Fruit fly (Drosophila melanogaster): Measurements from ENCODE around the gene Vps15.

The Vps15 gene

dm6 chr3R:9229075-9229835 lies 16.4 kb downstream of the Vps15 start:
- TF ChIP-seq Dll (optimal IDR thresholded peaks at IDR 0.05) = peak; percentile 54
- peak; percentile 18 to 84 for TF ChIP-seq EcR (GFP tag; optimal IDR thresholded peaks at IDR 0.05)
- peak; percentile 35 for TF ChIP-seq psq (optimal IDR thresholded peaks at IDR 0.05)
- TF ChIP-seq pan (optimal IDR thresholded peaks at IDR 0.05) = no peak
- TF ChIP-seq CG8478 (optimal IDR thresholded peaks at IDR 0.05) = no peak
- no peak for TF ChIP-seq usp (GFP tag; optimal IDR thresholded peaks at IDR 0.05)

- TF ChIP-seq EcR (GFP tag; optimal IDR thresholded peaks at IDR 0.05) = no peak
- no peak for TF ChIP-seq psq (optimal IDR thresholded peaks at IDR 0.05)
- no peak for TF ChIP-seq pan (optimal IDR thresholded peaks at IDR 0.05)
- no peak for TF ChIP-seq usp (GFP tag; optimal IDR thresholded peaks at IDR 0.05)
- TF ChIP-seq CG8478 (optimal IDR thresholded peaks at IDR 0.05) = no peak
- no peak for TF ChIP-seq Dll (optimal IDR thresholded peaks at IDR 0.05)
These were observed 17.7 kb downstream of the Vps15 start for dm6 chr3R:9227944-9228343.

dm6 chr3R:9227330-9227729 lies 18.3 kb downstream of the Vps15 start:
- TF ChIP-seq Dll (optimal IDR thresholded peaks at IDR 0.05) = no peak
- no peak for TF ChIP-seq EcR (GFP tag; optimal IDR thresholded peaks at IDR 0.05)
- no peak for TF ChIP-seq usp (GFP tag; optimal IDR thresholded peaks at IDR 0.05)
- TF ChIP-seq pan (optimal IDR thresholded peaks at IDR 0.05) = no peak
- no peak for TF ChIP-seq psq (optimal IDR thresholded peaks at IDR 0.05)
- TF ChIP-seq CG8478 (optimal IDR thresholded peaks at IDR 0.05) = no peak

dm6 chr3R:9226701-9227313 lies 18.9 kb downstream of the Vps15 start:
- TF ChIP-seq pan (optimal IDR thresholded peaks at IDR 0.05) = no peak
- no peak for TF ChIP-seq psq (optimal IDR thresholded peaks at IDR 0.05)
- no peak for TF ChIP-seq usp (GFP tag; optimal IDR thresholded peaks at IDR 0.05)
- peak; percentile 79 for TF ChIP-seq Dll (optimal IDR thresholded peaks at IDR 0.05)
- peak; percentile 13 for TF ChIP-seq CG8478 (optimal IDR thresholded peaks at IDR 0.05)
- TF ChIP-seq EcR (GFP tag; optimal IDR thresholded peaks at IDR 0.05) = no peak

- no peak for TF ChIP-seq Dll (optimal IDR thresholded peaks at IDR 0.05)
- no peak for TF ChIP-seq pan (optimal IDR thresholded peaks at IDR 0.05)
These were observed 19.5 kb downstream of the Vps15 start for dm6 chr3R:9226146-9226545.

- TF ChIP-seq psq (optimal IDR thresholded peaks at IDR 0.05) (no peak), Dll (optimal IDR thresholded peaks at IDR 0.05) (no peak), CG8478 (optimal IDR thresholded peaks at IDR 0.05) (no peak), pan (optimal IDR thresholded peaks at IDR 0.05) (no peak), usp (GFP tag; optimal IDR thresholded peaks at IDR 0.05) (no peak), EcR (GFP tag; optimal IDR thresholded peaks at IDR 0.05) (no peak)
These were observed 20.9 kb downstream of the Vps15 start for dm6 chr3R:9224807-9225206.

- TF ChIP-seq CG8478 (optimal IDR thresholded peaks at IDR 0.05) = no peak
- TF ChIP-seq psq (optimal IDR thresholded peaks at IDR 0.05) = no peak
- no peak for TF ChIP-seq Dll (optimal IDR thresholded peaks at IDR 0.05)
- no peak for TF ChIP-seq pan (optimal IDR thresholded peaks at IDR 0.05)
- TF ChIP-seq usp (GFP tag; optimal IDR thresholded peaks at IDR 0.05) = no peak
- TF ChIP-seq EcR (GFP tag; optimal IDR thresholded peaks at IDR 0.05) = no peak
These were observed 23.3 kb downstream of the Vps15 start for dm6 chr3R:9222355-9222754.

dm6 chr3R:9220064-9220864 lies 25.4 kb downstream of the Vps15 start:
- no peak for TF ChIP-seq psq (optimal IDR thresholded peaks at IDR 0.05)
- TF ChIP-seq usp (GFP tag; optimal IDR thresholded peaks at IDR 0.05) = no peak
- TF ChIP-seq pan (optimal IDR thresholded peaks at IDR 0.05) = no peak
- TF ChIP-seq EcR (GFP tag; optimal IDR thresholded peaks at IDR 0.05) = no peak
- TF ChIP-seq CG8478 (optimal IDR thresholded peaks at IDR 0.05) = no peak
- no peak for TF ChIP-seq Dll (optimal IDR thresholded peaks at IDR 0.05)

dm6 chr3R:9217607-9218006 lies 28.1 kb downstream of the Vps15 start:
- TF ChIP-seq Dll (optimal IDR thresholded peaks at IDR 0.05) (no peak), usp (GFP tag; optimal IDR thresholded peaks at IDR 0.05) (no peak), EcR (GFP tag; optimal IDR thresholded peaks at IDR 0.05) (peak in 1 of 2 experiments; percentile 24)

- TF ChIP-seq Dll (optimal IDR thresholded peaks at IDR 0.05) (no peak), psq (optimal IDR thresholded peaks at IDR 0.05) (no peak), EcR (GFP tag; optimal IDR thresholded peaks at IDR 0.05) (no peak), pan (optimal IDR thresholded peaks at IDR 0.05) (no peak), CG8478 (optimal IDR thresholded peaks at IDR 0.05) (no peak), usp (GFP tag; optimal IDR thresholded peaks at IDR 0.05) (no peak)
These were observed 30.1 kb downstream of the Vps15 start for dm6 chr3R:9215551-9215950.

dm6 chr3R:9214235-9214634 lies 31.4 kb downstream of the Vps15 start:
- TF ChIP-seq CG8478 (optimal IDR thresholded peaks at IDR 0.05) = no peak
- no peak for TF ChIP-seq psq (optimal IDR thresholded peaks at IDR 0.05)
- no peak for TF ChIP-seq pan (optimal IDR thresholded peaks at IDR 0.05)
- no peak for TF ChIP-seq usp (GFP tag; optimal IDR thresholded peaks at IDR 0.05)
- no peak for TF ChIP-seq Dll (optimal IDR thresholded peaks at IDR 0.05)
- TF ChIP-seq EcR (GFP tag; optimal IDR thresholded peaks at IDR 0.05) = no peak

dm6 chr3R:9213029-9213428 lies 32.6 kb downstream of the Vps15 start:
- TF ChIP-seq CG8478 (optimal IDR thresholded peaks at IDR 0.05) (no peak), Dll (optimal IDR thresholded peaks at IDR 0.05) (no peak), usp (GFP tag; optimal IDR thresholded peaks at IDR 0.05) (no peak), EcR (GFP tag; optimal IDR thresholded peaks at IDR 0.05) (no peak), pan (optimal IDR thresholded peaks at IDR 0.05) (no peak), psq (optimal IDR thresholded peaks at IDR 0.05) (no peak)

Data from whole organism.